Fruit fly (Drosophila melanogaster): ENCODE data around the gene Acbp2.

Acbp2 gene

dm6 chr3L:7133699-7134655, 2.3 kb downstream of the Acbp2 start, which contains the start of gene melt (continued):
- peak; percentile 26; the same call in 1 of the 3 replicates for TF ChIP-seq C15 (GFP tag; IDR thresholded peaks at IDR 0.05)
- TF ChIP-seq Drgx (GFP tag; IDR thresholded peaks at IDR 0.05), result peak; percentile 56
- TF ChIP-seq grn (GFP tag; optimal IDR thresholded peaks at IDR 0.05), result peak; percentile 24
- no peak for TF ChIP-seq ftz-f1 (GFP tag; optimal IDR thresholded peaks at IDR 0.05)
- peak; percentile 87 for TF ChIP-seq Dek (tag; optimal IDR thresholded peaks at IDR 0.05)
- TF ChIP-seq en (GFP tag; optimal IDR thresholded peaks at IDR 0.05), result peak; percentile 80
- peak; percentile 43 for TF ChIP-seq Taf1 (GFP tag; IDR thresholded peaks at IDR 0.05)
- TF ChIP-seq NC2β (GFP tag; optimal IDR thresholded peaks at IDR 0.05), result peak; percentile 71
- no peak for TF ChIP-seq CG7745 (tag; optimal IDR thresholded peaks at IDR 0.05)
- TF ChIP-seq CG33213 (GFP tag; optimal IDR thresholded peaks at IDR 0.05), result peak; percentile 58
- peak; percentile 83 for TF ChIP-seq pb (GFP tag; optimal IDR thresholded peaks at IDR 0.05)
- TF ChIP-seq cwo (GFP tag; optimal IDR thresholded peaks at IDR 0.05), result peak; percentile 79
- TF ChIP-seq TFAM (GFP tag; optimal IDR thresholded peaks at IDR 0.05), result peak; percentile 35
- TF ChIP-seq CG17328 (GFP tag; IDR thresholded peaks at IDR 0.05), result peak; percentile 64
- TF ChIP-seq aop (GFP tag; IDR thresholded peaks at IDR 0.05), result no peak
- TF ChIP-seq CG8290 (GFP tag; optimal IDR thresholded peaks at IDR 0.05), result peak; percentile 93
- TF ChIP-seq CG8290 (tag; optimal IDR thresholded peaks at IDR 0.05), result peak; percentile 68 to 97
- TF ChIP-seq sim (GFP tag; IDR thresholded peaks at IDR 0.05), result no peak
- TF ChIP-seq CG14050 (GFP tag; IDR thresholded peaks at IDR 0.05), result peak; percentile 52; the same call in 2 of the 3 replicates
- TF ChIP-seq CG4730 (GFP tag; IDR thresholded peaks at IDR 0.05), result peak; percentile 64
- peak; percentile 92 for TF ChIP-seq CG7839 (tag; optimal IDR thresholded peaks at IDR 0.05)
- TF ChIP-seq HLHmδ (GFP tag; optimal IDR thresholded peaks at IDR 0.05), result peak; percentile 62
- peak; percentile 88 for TF ChIP-seq CG9437 (GFP tag; optimal IDR thresholded peaks at IDR 0.05)
- peak; percentile 60 for TF ChIP-seq sqz (GFP tag; optimal IDR thresholded peaks at IDR 0.05)
- TF ChIP-seq ato (GFP tag; IDR thresholded peaks at IDR 0.05; ENCODE audit: partially characterized antibody), result 0 out of 2 replicates have a peak, but pooled peaks have one; percentile 40
- TF ChIP-seq sc (optimal IDR thresholded peaks at IDR 0.05), result no peak
- TF ChIP-seq sc (GFP tag; optimal IDR thresholded peaks at IDR 0.05), result peak; percentile 72
- peak; percentile 20 for TF ChIP-seq CG10431 (GFP tag; optimal IDR thresholded peaks at IDR 0.05)
- TF ChIP-seq CG12659 (GFP tag; optimal IDR thresholded peaks at IDR 0.05), result peak; percentile 92
- peak; percentile 52 for TF ChIP-seq CG4617 (GFP tag; optimal IDR thresholded peaks at IDR 0.05; ENCODE audit: borderline replicate concordance)
- TF ChIP-seq CG10654 (GFP tag; optimal IDR thresholded peaks at IDR 0.05), result peak; percentile 82
- TF ChIP-seq CG2116 (GFP tag; optimal IDR thresholded peaks at IDR 0.05), result peak; percentile 71
- TF ChIP-seq gsb (GFP tag; IDR thresholded peaks at IDR 0.05), result peak; percentile 55
- peak; percentile 33; the same call in 1 of the 3 replicates for TF ChIP-seq vnd (GFP tag; IDR thresholded peaks at IDR 0.05; ENCODE audit: partially characterized antibody)
- peak; percentile 82; the same call in 2 of the 3 replicates for TF ChIP-seq CG11093 (GFP tag; IDR thresholded peaks at IDR 0.05)
- peak; percentile 72 for TF ChIP-seq trem (tag; optimal IDR thresholded peaks at IDR 0.05)
- TF ChIP-seq nerfin-1 (tag; optimal IDR thresholded peaks at IDR 0.05), result peak; percentile 83
- TF ChIP-seq CG6689 (GFP tag; IDR thresholded peaks at IDR 0.05), result peak; percentile 90
- TF ChIP-seq ranshi (GFP tag; IDR thresholded peaks at IDR 0.05), result peak; percentile 50; the same call in 1 of the 2 replicates
- TF ChIP-seq CG16863 (GFP tag; optimal IDR thresholded peaks at IDR 0.05), result peak; percentile 83
- peak; percentile 70 for TF ChIP-seq emc (GFP tag; optimal IDR thresholded peaks at IDR 0.05)
- TF ChIP-seq CkIIα-i1 (GFP tag; IDR thresholded peaks at IDR 0.05), result no peak
- peak in 1 of 2 experiments; percentile 87 for TF ChIP-seq Eip74EF (GFP tag; optimal IDR thresholded peaks at IDR 0.05)
- TF ChIP-seq Awh (GFP tag; IDR thresholded peaks at IDR 0.05), result peak; percentile 39; the same call in 1 of the 2 replicates
- TF ChIP-seq wor (GFP tag; IDR thresholded peaks at IDR 0.05), result peak; percentile 62; the same call in 1 of the 2 replicates
- TF ChIP-seq inv (GFP tag; IDR thresholded peaks at IDR 0.05; ENCODE audit: partially characterized antibody), result no peak
- peak; percentile 5 for TF ChIP-seq CG17186 (GFP tag; optimal IDR thresholded peaks at IDR 0.05)
- TF ChIP-seq crp (GFP tag; optimal IDR thresholded peaks at IDR 0.05), result peak in 1 of 2 experiments; percentile 46
